Fruit fly (Drosophila melanogaster) whole organism, pupa: ENCODE measurements around the gene CG32437.

Source experiments
- CG15710 ChIP-seq: fragments of 200-800 bp; sonication (Bioruptor generic); optimal IDR thresholded peaks from 2 replicates; lab custom pipeline; 2018; ENCODE audit warnings: missing biosample characterization, mild to moderate bottlenecking, missing genetic modification characterization, moderate library complexity
- rn ChIP-seq: fragments of 200-800 bp; sonication (Bioruptor generic); IDR thresholded peaks from 2 replicates; pipeline ENCODE4 v1.3.6; 2022; ENCODE audit warnings: missing biosample characterization, missing genetic modification characterization

DNA sequence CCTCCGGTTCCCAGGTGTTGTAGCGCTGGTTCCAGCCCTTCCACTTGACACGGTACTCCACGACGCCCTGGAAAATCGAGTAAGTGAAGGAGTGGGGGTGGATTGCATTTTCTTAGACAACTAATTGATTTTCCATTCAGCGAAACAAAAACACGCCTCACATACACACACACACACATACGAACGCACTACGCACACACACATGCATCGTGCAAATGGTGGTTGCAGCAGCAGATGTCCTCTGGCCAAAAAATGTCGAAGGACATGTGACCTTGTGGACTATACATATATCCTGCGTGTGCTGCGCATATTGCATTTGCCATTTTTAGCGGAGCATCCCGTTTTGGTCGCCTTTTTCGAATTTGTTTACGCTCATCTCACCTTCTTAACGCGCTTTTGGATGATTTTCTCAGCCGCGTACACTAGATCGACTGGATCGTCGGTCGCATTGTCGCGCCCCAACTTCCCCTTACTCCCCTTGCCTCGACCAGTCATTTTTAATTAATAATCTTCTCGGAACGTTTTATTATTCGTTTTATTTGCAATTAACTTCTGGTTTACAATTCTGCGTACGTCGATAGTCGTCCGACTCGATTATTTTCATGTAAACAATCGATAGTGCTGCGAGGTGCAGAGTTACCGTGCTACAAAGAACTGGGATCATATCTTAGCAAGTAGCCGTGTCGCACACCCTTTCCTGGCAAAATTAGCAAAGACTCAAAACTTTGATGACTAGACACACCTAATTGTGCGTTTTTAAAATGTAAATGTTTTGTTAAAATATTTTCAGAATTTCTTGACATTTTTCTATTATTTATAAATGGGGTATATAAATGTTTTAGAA is 39.8 kb upstream of the CG32437 start, which contains the start of gene Pc:
- TF ChIP-seq rn (GFP tag; lab: Robert Waterston, UW) (no peak), CG15710 (tag; lab: Kevin White, UChicago) (no peak)
